Worm (Caenorhabditis elegans) whole organism, young adult: ENCODE data around the gene T26E4.3.
"Not testable (repeated sequence)": the region's sequence is repeated elsewhere in the genome, so short reads cannot be mapped to it uniquely, and the experiment has no call there.

Source experiments
- B0019.2 ChIP-seq: fragments of 200-800 bp; sonication (Bioruptor generic); conservative IDR thresholded peaks from 2 replicates; pipeline ENCODE4 v1.3.6; 2022; ENCODE audit warnings: missing genetic modification reagents, missing genetic modification characterization, missing compliant biosample characterization
- B0261.1 ChIP-seq: sonication (generic microtip); optimal IDR thresholded peaks from 2 replicates; lab custom pipeline; 2016; ENCODE audit warnings: mild to moderate bottlenecking, missing genetic modification characterization, moderate library complexity, missing compliant biosample characterization
- B0336.3 ChIP-seq: fragments of 200-800 bp; sonication (Bioruptor generic); IDR thresholded peaks from 2 replicates; pipeline ENCODE4 v1.3.6; 2022; ENCODE audit warnings: missing genetic modification characterization, missing compliant biosample characterization
- D2030.7 ChIP-seq: fragments of 200-800 bp; sonication (Bioruptor generic); IDR thresholded peaks from 2 replicates; pipeline ENCODE4 v1.3.6; 2022; ENCODE audit warnings: missing genetic modification reagents, missing genetic modification characterization, missing compliant biosample characterization
- F33H1.4 ChIP-seq: fragments of 200-800 bp; sonication (Bioruptor generic); IDR thresholded peaks from 2 replicates; pipeline ENCODE4 v1.3.6; 2022; ENCODE audit warnings: missing genetic modification reagents, missing genetic modification characterization, missing compliant biosample characterization
- F37B4.10 ChIP-seq: fragments of 200-800 bp; sonication (Bioruptor generic); IDR thresholded peaks from 2 replicates; pipeline ENCODE4 v1.3.6; 2022; ENCODE audit warnings: missing genetic modification characterization, missing compliant biosample characterization
- F39B2.1 ChIP-seq: fragments of 200-800 bp; sonication (Bioruptor generic); IDR thresholded peaks from 2 replicates; pipeline ENCODE4 v1.3.6; 2022; ENCODE audit warnings: missing genetic modification reagents, missing genetic modification characterization, missing compliant biosample characterization
- Y53F4B.3 ChIP-seq: fragments of 200-800 bp; sonication (Bioruptor generic); IDR thresholded peaks from 2 replicates; pipeline ENCODE4 v1.3.6; 2022; ENCODE audit warnings: missing genetic modification reagents, missing genetic modification characterization, missing compliant biosample characterization
- Y53G8AR.9 ChIP-seq: fragments of 200-800 bp; sonication (Bioruptor generic); conservative IDR thresholded peaks from 2 replicates; pipeline ENCODE4 v1.3.6; 2022; ENCODE audit warnings: missing genetic modification reagents, missing genetic modification characterization, missing compliant biosample characterization
- Y56A3A.18 ChIP-seq: fragments of 200-800 bp; sonication (Bioruptor generic); IDR thresholded peaks from 2 replicates; pipeline ENCODE4 v1.3.6; 2022; ENCODE audit warnings: missing genetic modification reagents, missing genetic modification characterization, missing compliant biosample characterization
- aptf-3 ChIP-seq: fragments of 200-800 bp; sonication (Bioruptor generic); IDR thresholded peaks from 2 replicates; pipeline ENCODE4 v1.3.6; 2022; ENCODE audit warnings: missing genetic modification characterization, missing compliant biosample characterization
- attf-3 ChIP-seq: fragments of 200-800 bp; sonication (Bioruptor generic); conservative IDR thresholded peaks from 2 replicates; pipeline ENCODE4 v1.3.6; 2022; ENCODE audit warnings: missing genetic modification reagents, missing genetic modification characterization, missing compliant biosample characterization
- attf-6 ChIP-seq: fragments of 200-800 bp; sonication (Bioruptor generic); IDR thresholded peaks from 2 replicates; pipeline ENCODE4 v1.3.6; 2022; ENCODE audit warnings: missing genetic modification reagents, missing genetic modification characterization, missing compliant biosample characterization
- bed-1 ChIP-seq: fragments of 200-800 bp; sonication (Bioruptor generic); IDR thresholded peaks from 2 replicates; pipeline ENCODE4 v1.3.6; 2022; ENCODE audit warnings: missing genetic modification reagents, missing genetic modification characterization, missing compliant biosample characterization
- bed-2 ChIP-seq: fragments of 200-800 bp; sonication (Bioruptor generic); IDR thresholded peaks from 2 replicates; pipeline ENCODE4 v1.3.6; 2022; ENCODE audit warnings: missing genetic modification reagents, missing genetic modification characterization, missing compliant biosample characterization
- cebp-1 ChIP-seq, 2 experiments: fragments of 200-800 bp in 1 of 2; sonication (Bioruptor generic) in 1 of 2; sonication (generic microtip) in 1 of 2; IDR thresholded peaks in 1 of 2; optimal IDR thresholded peaks in 1 of 2; 2 replicates each; pipeline versions ENCODE4 v1.3.6 to Lab custom; 2017 to 2022; ENCODE audit warnings: missing compliant biosample characterization in 2 of 2, missing genetic modification characterization in 2 of 2, mild to moderate bottlenecking in 1 of 2, missing genetic modification reagents in 1 of 2, moderate library complexity in 1 of 2
- ceh-40 ChIP-seq: fragments of 200-800 bp; sonication (Bioruptor generic); IDR thresholded peaks from 2 replicates; pipeline ENCODE4 v1.3.6; 2022; ENCODE audit warnings: missing genetic modification characterization, missing compliant biosample characterization
- ceh-58 ChIP-seq: fragments of 200-800 bp; sonication (Bioruptor generic); IDR thresholded peaks from 2 replicates; pipeline ENCODE4 v1.3.6; 2022; ENCODE audit warnings: missing genetic modification characterization, missing compliant biosample characterization
- ceh-91 ChIP-seq: fragments of 200-800 bp; sonication (Bioruptor generic); IDR thresholded peaks from 2 replicates; pipeline ENCODE4 v1.3.6; 2022; ENCODE audit warnings: missing genetic modification reagents, missing genetic modification characterization, missing compliant biosample characterization
- die-1 ChIP-seq: sonication (generic microtip); optimal IDR thresholded peaks from 2 replicates; lab custom pipeline; 2016; ENCODE audit warnings: missing genotype, mild to moderate bottlenecking, missing genetic modification characterization, missing compliant biosample characterization
- dox-1 ChIP-seq: fragments of 200-800 bp; sonication (Bioruptor generic); IDR thresholded peaks from 2 replicates; pipeline ENCODE4 v1.3.6; 2022; ENCODE audit warnings: missing genetic modification reagents, missing genetic modification characterization, missing compliant biosample characterization
- egl-18 ChIP-seq: fragments of 200-800 bp; sonication (Bioruptor generic); IDR thresholded peaks from 2 replicates; pipeline ENCODE4 v1.3.6; 2022; ENCODE audit warnings: missing genetic modification reagents, missing genetic modification characterization, missing compliant biosample characterization
- egl-44 ChIP-seq: fragments of 200-800 bp; sonication (Bioruptor generic); IDR thresholded peaks from 2 replicates; pipeline ENCODE4 v1.3.6; 2022; ENCODE audit warnings: missing genetic modification reagents, missing genetic modification characterization, missing compliant biosample characterization
- egrh-3 ChIP-seq: fragments of 200-800 bp; sonication (Bioruptor generic); IDR thresholded peaks from 2 replicates; pipeline ENCODE4 v1.3.6; 2022; ENCODE audit warnings: missing genetic modification reagents, missing genetic modification characterization, missing compliant biosample characterization
- ekl-4 ChIP-seq: fragments of 200-800 bp; sonication (Bioruptor generic); IDR thresholded peaks from 2 replicates; pipeline ENCODE4 v1.3.6; 2022; ENCODE audit warnings: missing genetic modification reagents, missing genetic modification characterization, missing compliant biosample characterization
- hmg-1.2 ChIP-seq: fragments of 200-800 bp; sonication (Bioruptor generic); IDR thresholded peaks from 2 replicates; pipeline ENCODE4 v1.3.6; 2022; ENCODE audit warnings: missing genetic modification reagents, missing genetic modification characterization, missing compliant biosample characterization
- hmg-20 ChIP-seq: fragments of 200-800 bp; sonication (Bioruptor generic); IDR thresholded peaks from 2 replicates; pipeline ENCODE4 v1.3.6; 2022; ENCODE audit warnings: missing genetic modification reagents, missing genetic modification characterization, missing compliant biosample characterization
- hrde-1 ChIP-seq: sonication (generic microtip); optimal IDR thresholded peaks from 2 replicates; lab custom pipeline; 2016; ENCODE audit warnings: missing genetic modification characterization, mild to moderate bottlenecking, missing compliant biosample characterization, moderate library complexity, missing genotype, missing genetic modification reagents, borderline replicate concordance
- lin-26 ChIP-seq: fragments of 200-800 bp; sonication (Bioruptor generic); IDR thresholded peaks from 2 replicates; pipeline ENCODE4 v1.3.6; 2022; ENCODE audit warnings: missing genetic modification reagents, missing genetic modification characterization, missing compliant biosample characterization
- lir-1 ChIP-seq: fragments of 200-800 bp; sonication (Bioruptor generic); conservative IDR thresholded peaks from 2 replicates; pipeline ENCODE4 v1.3.6; 2022; ENCODE audit warnings: missing genetic modification reagents, missing genetic modification characterization, missing compliant biosample characterization
- madf-3 ChIP-seq: fragments of 200-800 bp; sonication (Bioruptor generic); IDR thresholded peaks from 2 replicates; pipeline ENCODE4 v1.3.6; 2022; ENCODE audit warnings: missing genetic modification reagents, missing genetic modification characterization, missing compliant biosample characterization
- madf-6 ChIP-seq: fragments of 200-800 bp; sonication (Bioruptor generic); IDR thresholded peaks from 2 replicates; pipeline ENCODE4 v1.3.6; 2022; ENCODE audit warnings: missing genetic modification reagents, missing genetic modification characterization, missing compliant biosample characterization
- madf-8 ChIP-seq: fragments of 200-800 bp; sonication (Bioruptor generic); conservative IDR thresholded peaks from 2 replicates; pipeline ENCODE4 v1.3.6; 2022; ENCODE audit warnings: missing genetic modification reagents, missing genetic modification characterization, missing compliant biosample characterization
- mcd-1 ChIP-seq: fragments of 200-800 bp; sonication (Bioruptor generic); IDR thresholded peaks from 2 replicates; pipeline ENCODE4 v1.3.6; 2022; ENCODE audit warnings: missing genetic modification reagents, missing genetic modification characterization, missing compliant biosample characterization
- nfyb-1 ChIP-seq: fragments of 200-800 bp; sonication (Bioruptor generic); IDR thresholded peaks from 2 replicates; pipeline ENCODE4 v1.3.6; 2022; ENCODE audit warnings: missing genetic modification reagents, missing genetic modification characterization, missing compliant biosample characterization
- nhr-120 ChIP-seq: fragments of 200-800 bp; sonication (Bioruptor generic); IDR thresholded peaks from 2 replicates; pipeline ENCODE4 v1.3.6; 2022; ENCODE audit warnings: missing genetic modification characterization, missing compliant biosample characterization
- nhr-90 ChIP-seq: sonication (generic microtip); optimal IDR thresholded peaks from 2 replicates; lab custom pipeline; 2016; ENCODE audit warnings: missing genotype, mild to moderate bottlenecking, missing genetic modification characterization, missing compliant biosample characterization
- pbrm-1 ChIP-seq: fragments of 200-800 bp; sonication (Bioruptor generic); IDR thresholded peaks from 2 replicates; pipeline ENCODE4 v1.3.6; 2022; ENCODE audit warnings: missing genetic modification reagents, missing genetic modification characterization, missing compliant biosample characterization
- rcor-1 ChIP-seq: fragments of 200-800 bp; sonication (Bioruptor generic); IDR thresholded peaks from 2 replicates; pipeline ENCODE4 v1.3.6; 2022; ENCODE audit warnings: missing genetic modification reagents, missing genetic modification characterization, missing compliant biosample characterization
- rpc-1 ChIP-seq, 2 experiments: fragments of 150-350 bp in 1 of 2; sonication (generic microtip) in 1 of 2; optimal IDR thresholded peaks; 2 replicates each; lab custom pipeline; 2014 to 2018; ENCODE audit warnings: missing biosample characterization in 1 of 2, missing genetic modification characterization in 1 of 2, missing genetic modification reagents in 1 of 2, missing genotype in 1 of 2
- sea-2 ChIP-seq: fragments of 200-800 bp; sonication (Bioruptor generic); IDR thresholded peaks from 2 replicates; pipeline ENCODE4 v1.3.6; 2022; ENCODE audit warnings: missing genetic modification characterization, missing compliant biosample characterization
- tbp1 ChIP-seq: fragments of 200-800 bp; sonication (Bioruptor generic); optimal IDR thresholded peaks from 2 replicates; lab custom pipeline; 2018; ENCODE audit warnings: mild to moderate bottlenecking, missing genetic modification characterization, missing compliant biosample characterization
- ztf-18 ChIP-seq: sonication (generic microtip); optimal IDR thresholded peaks from 2 replicates; lab custom pipeline; 2016; ENCODE audit warnings: missing genotype, mild to moderate bottlenecking, missing genetic modification characterization, missing compliant biosample characterization
- ztf-25 ChIP-seq: fragments of 200-800 bp; sonication (Bioruptor generic); IDR thresholded peaks from 2 replicates; pipeline ENCODE4 v1.3.6; 2022; ENCODE audit warnings: missing genetic modification reagents, missing genetic modification characterization, missing compliant biosample characterization

Gene T26E4.3

DNA sequence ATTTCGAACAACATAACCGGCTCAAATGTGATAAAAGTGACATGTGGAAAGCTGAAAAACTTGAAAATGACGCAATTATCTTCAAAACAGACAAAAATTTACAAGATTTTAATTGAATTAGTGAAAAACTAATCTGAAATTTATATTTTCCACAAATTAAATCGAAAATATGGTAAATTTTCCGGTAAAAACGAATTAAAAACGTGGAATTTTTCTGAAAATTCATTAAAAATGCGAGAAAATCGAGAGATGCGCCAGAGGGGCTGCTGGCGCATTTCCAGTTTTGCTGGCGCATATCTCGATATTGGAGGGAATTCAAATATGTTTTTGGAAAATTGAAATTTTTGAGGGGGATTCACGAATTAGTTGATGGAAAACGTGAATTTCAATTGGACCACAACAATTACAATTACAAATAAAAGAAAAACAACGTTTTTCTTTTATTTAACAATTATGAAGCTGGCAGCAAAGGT lies 16.4 kb upstream of the T26E4.3 start, which contains the start of the genes haf-3 and F57A10.2 (continued):
- peak; percentile 75; the same call in 1 of the 2 replicates for TF ChIP-seq hmg-20 (GFP tag; lab: Robert Waterston, UW)

- peak; percentile 99 for TF ChIP-seq lin-26 (GFP tag; lab: Robert Waterston, UW)
- TF ChIP-seq Y53F4B.3 (GFP tag; lab: Robert Waterston, UW) = peak; percentile 76
- peak; percentile 72; the same call in 1 of the 2 replicates for TF ChIP-seq ztf-25 (GFP tag; lab: Robert Waterston, UW)
- 0 out of 2 replicates have a peak, but pooled peaks have one; percentile 29 for TF ChIP-seq egl-18 (GFP tag; lab: Robert Waterston, UW)
- peak; percentile 85 for TF ChIP-seq ekl-4 (GFP tag; lab: Robert Waterston, UW)
- TF ChIP-seq F39B2.1 (GFP tag; lab: Robert Waterston, UW) = peak; percentile 74
- TF ChIP-seq ceh-40 (GFP tag; lab: Robert Waterston, UW) = 0 out of 2 replicates have a peak, but pooled peaks have one; percentile 40
- peak; percentile 41; the same call in 1 of the 2 replicates for TF ChIP-seq egrh-3 (GFP tag; lab: Robert Waterston, UW)
- TF ChIP-seq hrde-1 (tag; lab: Kevin White, UChicago) = peak; percentile 17
- peak; percentile 19 for TF ChIP-seq nhr-90 (tag; lab: Kevin White, UChicago)
- TF ChIP-seq tbp1 (GFP tag; lab: Kevin White, UChicago) = peak; percentile 82
- peak; percentile 79 for TF ChIP-seq madf-6 (GFP tag; lab: Robert Waterston, UW)
- TF ChIP-seq bed-1 (GFP tag; lab: Robert Waterston, UW) = peak; percentile 84; the same call in 1 of the 2 replicates
- TF ChIP-seq attf-3 (GFP tag; lab: Robert Waterston, UW) = 0 out of 2 replicates have a peak, but pooled peaks have one; percentile 35
- TF ChIP-seq B0336.3 (GFP tag; lab: Robert Waterston, UW) = 0 out of 2 replicates have a peak, but pooled peaks have one; percentile 30
- TF ChIP-seq bed-2 (GFP tag; lab: Robert Waterston, UW) = peak; percentile 85
- peak; percentile 87 for TF ChIP-seq nfyb-1
- peak; percentile 86; the same call in 1 of the 2 replicates for TF ChIP-seq nhr-120 (GFP tag; lab: Robert Waterston, UW)
- TF ChIP-seq madf-8 (GFP tag; lab: Robert Waterston, UW) = peak; percentile 39
- TF ChIP-seq ztf-18 = peak; percentile 80
- peak; percentile 91 for TF ChIP-seq ceh-58 (GFP tag; lab: Robert Waterston, UW)
- peak; percentile 89 for TF ChIP-seq attf-6
- peak; percentile 76 for TF ChIP-seq pbrm-1 (GFP tag; lab: Robert Waterston, UW)
- 0 out of 2 replicates have a peak, but pooled peaks have one; percentile 37 for TF ChIP-seq lir-1
- peak; percentile 66 for TF ChIP-seq Y56A3A.18 (GFP tag; lab: Robert Waterston, UW)
- peak; percentile 28 for TF ChIP-seq die-1
- TF ChIP-seq F33H1.4 = peak; percentile 27; the same call in 1 of the 2 replicates
- 0 out of 2 replicates have a peak, but pooled peaks have one; percentile 60 for TF ChIP-seq sea-2 (GFP tag; lab: Robert Waterston, UW)
- TF ChIP-seq dox-1 (GFP tag; lab: Robert Waterston, UW) = peak; percentile 83
- peak; percentile 84 for TF ChIP-seq Y53G8AR.9 (GFP tag; lab: Robert Waterston, UW)
- peak; percentile 75 for TF ChIP-seq hmg-20 (GFP tag; lab: Robert Waterston, UW)
- TF ChIP-seq egl-44 (GFP tag; lab: Robert Waterston, UW) = peak; percentile 95
- TF ChIP-seq D2030.7 (GFP tag; lab: Robert Waterston, UW) = peak; percentile 89
- peak; percentile 59 for TF ChIP-seq cebp-1 (GFP tag; IDR thresholded peaks at IDR 0.05; lab: Robert Waterston, UW)
- TF ChIP-seq cebp-1 (tag; optimal IDR thresholded peaks at IDR 0.05; lab: Kevin White, UChicago); rpc-1 (optimal IDR thresholded peaks at IDR 0.05; lab: Kevin White, UChicago): not testable (repeated sequence)
- peak; percentile 95; the same call in 1 of the 2 replicates for TF ChIP-seq aptf-3 (GFP tag; lab: Robert Waterston, UW)
- peak; percentile 65 for TF ChIP-seq hmg-1.2 (GFP tag; lab: Robert Waterston, UW)
- peak; percentile 61 for TF ChIP-seq rpc-1 (tag; optimal IDR thresholded peaks at IDR 0.05; lab: Kevin White, UChicago)
- peak; percentile 79 for TF ChIP-seq mcd-1
- peak; percentile 80 for TF ChIP-seq rcor-1
- TF ChIP-seq F37B4.10 (GFP tag; lab: Robert Waterston, UW) = peak; percentile 89; the same call in 1 of the 2 replicates
- TF ChIP-seq ceh-91 (GFP tag; lab: Robert Waterston, UW) = 0 out of 2 replicates have a peak, but pooled peaks have one; percentile 19
- peak; percentile 81 for TF ChIP-seq madf-3 (GFP tag; lab: Robert Waterston, UW)
- peak; percentile 60 for TF ChIP-seq B0261.1
- TF ChIP-seq B0019.2 (GFP tag; lab: Robert Waterston, UW) = peak; percentile 53
Measured at ce11 chrV:15767385-15767784, 15.2 kb upstream of the T26E4.3 start.
